In the genomic region with DNA sequence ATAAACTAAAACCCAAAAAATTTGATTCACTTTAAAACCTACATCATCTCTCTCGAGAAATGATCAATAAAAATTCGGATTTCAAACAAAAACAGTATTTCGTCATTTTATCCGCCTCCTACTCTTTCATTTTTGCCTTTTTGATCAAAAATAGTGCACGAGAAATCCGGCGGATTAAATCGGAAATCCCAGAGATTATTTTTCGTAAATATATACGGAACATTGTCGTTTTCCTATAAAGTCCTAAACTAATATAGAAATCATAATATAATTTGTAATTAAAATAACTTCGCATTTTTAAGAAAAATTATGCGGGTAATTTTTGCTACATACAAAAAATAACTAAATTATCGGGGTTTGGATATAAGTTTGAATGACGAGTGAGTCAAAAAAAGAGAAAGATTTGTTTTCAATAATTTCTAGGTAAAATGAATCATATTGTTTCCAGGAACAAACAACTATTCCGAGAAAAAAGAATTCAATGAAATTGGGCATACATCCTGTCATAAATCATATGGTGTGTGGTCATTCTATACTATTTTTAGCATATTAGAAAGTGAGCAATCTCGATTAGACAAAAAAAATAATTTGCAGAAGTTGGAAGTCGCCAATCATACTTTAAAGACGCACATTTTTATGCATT, we compare ENCODE assay signal across 4 worm cellular contexts.
TF ChIP-seq lines count a peak whose summit lies in the region.

A gene (minus strand): TSS at position 51 of the 643 bp plus-strand sequence.

TF ChIP-seq in whole organism, L1 larva, 84 proteins besides CTCF, POLR2A, EP300 and RAD21 (continues in another document):
- TF ChIP-seq lin-35 (GFP tag; optimal IDR thresholded peaks at IDR 0.05; lab: Kevin White, UChicago), result no peak
- no peak for TF ChIP-seq Y116A8C.19 (tag; optimal IDR thresholded peaks at IDR 0.05; lab: Kevin White, UChicago; ENCODE audit: borderline replicate concordance)
- TF ChIP-seq ama-1 (optimal IDR thresholded peaks at IDR 0.05; lab: Kevin White, UChicago), result no peak
- peak; percentile 94 for TF ChIP-seq dsc-1 (tag; optimal IDR thresholded peaks at IDR 0.05; lab: Kevin White, UChicago)
- TF ChIP-seq lin-14 (GFP tag; optimal IDR thresholded peaks at IDR 0.05; lab: Kevin White, UChicago), result peak; percentile 43
- TF ChIP-seq F16B12.6 (tag; optimal IDR thresholded peaks at IDR 0.05; lab: Kevin White, UChicago), result no peak
- no peak for TF ChIP-seq nhr-84 (tag; optimal IDR thresholded peaks at IDR 0.05; lab: Kevin White, UChicago)
- no peak for TF ChIP-seq tbx-2 (tag; optimal IDR thresholded peaks at IDR 0.05; lab: Kevin White, UChicago)
- no peak for TF ChIP-seq egl-27 (tag; optimal IDR thresholded peaks at IDR 0.05; lab: Kevin White, UChicago)
- peak; percentile 18 for TF ChIP-seq fkh-4 (tag; optimal IDR thresholded peaks at IDR 0.05; lab: Kevin White, UChicago; ENCODE audit: borderline replicate concordance)
- TF ChIP-seq nhr-76 (tag; optimal IDR thresholded peaks at IDR 0.05; lab: Kevin White, UChicago), result no peak
- TF ChIP-seq ceh-82 (tag; optimal IDR thresholded peaks at IDR 0.05; lab: Kevin White, UChicago), result no peak
- TF ChIP-seq xbp-1 (tag; optimal IDR thresholded peaks at IDR 0.05; lab: Kevin White, UChicago), result no peak
- no peak for TF ChIP-seq unc-30 (tag; optimal IDR thresholded peaks at IDR 0.05; lab: Kevin White, UChicago)
- TF ChIP-seq sox-4 (tag; optimal IDR thresholded peaks at IDR 0.05; lab: Kevin White, UChicago), result peak; percentile 37
- TF ChIP-seq blmp-1 (tag; optimal IDR thresholded peaks at IDR 0.05; lab: Kevin White, UChicago), result no peak
- no peak for TF ChIP-seq mef-2 (tag; optimal IDR thresholded peaks at IDR 0.05; lab: Kevin White, UChicago)
- no peak for TF ChIP-seq skn-1 (tag; optimal IDR thresholded peaks at IDR 0.05; lab: Kevin White, UChicago)
- TF ChIP-seq nhr-47 (tag; optimal IDR thresholded peaks at IDR 0.05; lab: Kevin White, UChicago), result peak; percentile 86
- no peak for TF ChIP-seq unc-62 (GFP tag; optimal IDR thresholded peaks at IDR 0.05; lab: Kevin White, UChicago)
- TF ChIP-seq nhr-71 (tag; optimal IDR thresholded peaks at IDR 0.05; lab: Kevin White, UChicago), result peak; percentile 83

TF ChIP-seq in whole organism, L2 larva, 48 proteins besides CTCF, POLR2A, EP300 and RAD21 (continues in another document):
- TF ChIP-seq dmd-4 (tag; optimal IDR thresholded peaks at IDR 0.05; lab: Kevin White, UChicago) (peak; percentile 54), ama-1 (optimal IDR thresholded peaks at IDR 0.05; lab: Kevin White, UChicago) (no peak), ceh-82 (tag; optimal IDR thresholded peaks at IDR 0.05; lab: Kevin White, UChicago) (no peak), nhr-25 (tag; optimal IDR thresholded peaks at IDR 0.05; lab: Kevin White, UChicago) (no peak), nhr-12 (tag; optimal IDR thresholded peaks at IDR 0.05; lab: Kevin White, UChicago) (no peak), blmp-1 (tag; optimal IDR thresholded peaks at IDR 0.05; lab: Kevin White, UChicago; ENCODE audit: insufficient read depth) (no peak), unc-55 (GFP tag; optimal IDR thresholded peaks at IDR 0.05; lab: Kevin White, UChicago) (no peak), alr-1 (tag; optimal IDR thresholded peaks at IDR 0.05; lab: Kevin White, UChicago) (no peak), egl-27 (tag; optimal IDR thresholded peaks at IDR 0.05; lab: Kevin White, UChicago) (no peak), lin-13 (GFP tag; optimal IDR thresholded peaks at IDR 0.05; lab: Kevin White, UChicago) (no peak), nhr-21 (tag; optimal IDR thresholded peaks at IDR 0.05; lab: Kevin White, UChicago) (peak; percentile 87), ztf-11 (tag; optimal IDR thresholded peaks at IDR 0.05; lab: Kevin White, UChicago) (no peak), peb-1 (tag; optimal IDR thresholded peaks at IDR 0.05; lab: Kevin White, UChicago) (no peak), nhr-10 (tag; optimal IDR thresholded peaks at IDR 0.05; lab: Kevin White, UChicago) (no peak), ztf-4 (tag; optimal IDR thresholded peaks at IDR 0.05; lab: Kevin White, UChicago) (peak; percentile 35), ztf-1 (GFP tag; conservative IDR thresholded peaks at IDR 0.05; lab: Robert Waterston, UW) (no peak), skn-1 (tag; optimal IDR thresholded peaks at IDR 0.05; lab: Kevin White, UChicago) (no peak), sem-4 (tag; optimal IDR thresholded peaks at IDR 0.05; lab: Kevin White, UChicago) (no peak), sma-9 (GFP tag; optimal IDR thresholded peaks at IDR 0.05; lab: Kevin White, UChicago) (peak; percentile 55), sma-9 (tag; optimal IDR thresholded peaks at IDR 0.05; lab: Kevin White, UChicago) (no peak), nhr-23 (tag; optimal IDR thresholded peaks at IDR 0.05; lab: Kevin White, UChicago) (no peak), ZK546.5 (tag; optimal IDR thresholded peaks at IDR 0.05; lab: Kevin White, UChicago) (no peak), sma-3 (GFP tag; optimal IDR thresholded peaks at IDR 0.05; lab: Kevin White, UChicago) (no peak)

TF ChIP-seq in whole organism, L3 larva, 47 proteins besides CTCF, POLR2A, EP300 and RAD21:
- TF ChIP-seq skn-1 (tag; optimal IDR thresholded peaks at IDR 0.05; lab: Kevin White, UChicago) (peak; percentile 6), elt-3 (tag; optimal IDR thresholded peaks at IDR 0.05; lab: Kevin White, UChicago) (no peak)

TF ChIP-seq in whole organism, L4 larva, 104 proteins besides CTCF, POLR2A, EP300 and RAD21:
- TF ChIP-seq snpc-4 (tag; optimal IDR thresholded peaks at IDR 0.05; lab: Kevin White, UChicago) (no peak), daf-12 (tag; optimal IDR thresholded peaks at IDR 0.05; lab: Kevin White, UChicago) (no peak), nhr-11 (tag; optimal IDR thresholded peaks at IDR 0.05; lab: Kevin White, UChicago) (peak; percentile 6), cey-2 (tag; optimal IDR thresholded peaks at IDR 0.05; lab: Kevin White, UChicago; ENCODE audit: borderline replicate concordance, insufficient read depth) (no peak), F37D6.2 (tag; optimal IDR thresholded peaks at IDR 0.05; lab: Kevin White, UChicago) (peak; percentile 8), hlh-11 (tag; optimal IDR thresholded peaks at IDR 0.05; lab: Kevin White, UChicago) (no peak), daf-16 (GFP tag; optimal IDR thresholded peaks at IDR 0.05; lab: Kevin White, UChicago) (no peak), daf-16 (tag; optimal IDR thresholded peaks at IDR 0.05; lab: Kevin White, UChicago) (no peak), sdz-12 (GFP tag; optimal IDR thresholded peaks at IDR 0.05; lab: Kevin White, UChicago) (no peak), Y5F2A.4 (GFP tag; optimal IDR thresholded peaks at IDR 0.05; lab: Kevin White, UChicago) (no peak), lin-38 (GFP tag; IDR thresholded peaks at IDR 0.05; lab: Robert Waterston, UW) (no peak), hif-1 (tag; optimal IDR thresholded peaks at IDR 0.05; lab: Kevin White, UChicago) (no peak), zag-1 (tag; optimal IDR thresholded peaks at IDR 0.05; lab: Kevin White, UChicago) (no peak), nhr-48 (tag; optimal IDR thresholded peaks at IDR 0.05; lab: Kevin White, UChicago) (peak; percentile 13), aha-1 (tag; lab: Kevin White, UChicago) (peak; percentile 42), egl-27 (tag; optimal IDR thresholded peaks at IDR 0.05; lab: Kevin White, UChicago) (no peak), F10B5.3 (tag; optimal IDR thresholded peaks at IDR 0.05; lab: Kevin White, UChicago) (no peak), unc-62 (GFP tag; optimal IDR thresholded peaks at IDR 0.05 in 1 of 2; lab: Kevin White, UChicago) (no peak), unc-62 (tag; optimal IDR thresholded peaks at IDR 0.05; lab: Kevin White, UChicago) (no peak), ceh-20 (GFP tag; IDR thresholded peaks at IDR 0.05; lab: Robert Waterston, UW) (no peak)
